Worm (Caenorhabditis elegans): ENCODE results near the gene zip-3.
"Not testable (repeated sequence)": the region's sequence is repeated elsewhere in the genome, so short reads cannot be mapped to it uniquely, and the experiment has no call there.

DNA sequence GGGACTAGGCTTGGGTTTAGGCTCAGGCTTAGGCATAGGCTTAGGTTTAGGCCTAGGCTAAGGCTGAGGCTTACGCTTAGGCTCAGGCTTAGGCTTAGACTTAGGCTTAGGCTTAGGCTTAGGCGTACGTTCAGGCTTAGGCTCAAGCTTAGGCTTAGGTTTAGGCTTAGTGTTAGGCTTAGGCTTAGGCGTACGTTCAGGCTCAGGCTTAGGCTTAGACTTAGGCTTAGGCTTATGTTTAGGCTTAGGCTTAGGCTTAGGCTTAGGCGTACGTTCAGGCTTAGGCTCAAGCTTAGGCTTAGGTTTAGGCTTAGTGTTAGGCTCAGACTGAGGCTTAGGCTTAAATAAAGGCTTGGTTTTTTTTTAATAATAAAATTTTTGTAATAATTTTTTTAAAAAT, 51.7 kb downstream of the zip-3 start:
- TF ChIP-seq hmbx-1 (tag; optimal IDR thresholded peaks at IDR 0.05); flt-1 (GFP tag; IDR thresholded peaks at IDR 0.05); tbx-11 (GFP tag; IDR thresholded peaks at IDR 0.05); scrt-1 (GFP tag; IDR thresholded peaks at IDR 0.05); ama-1 (optimal IDR thresholded peaks at IDR 0.05); ets-7 (tag; optimal IDR thresholded peaks at IDR 0.05); pes-1 (GFP tag; IDR thresholded peaks at IDR 0.05); ceh-13 (GFP tag; optimal IDR thresholded peaks at IDR 0.05); tbx-37 (GFP tag; conservative IDR thresholded peaks at IDR 0.05): not testable (repeated sequence)
- peak; percentile 84 for TF ChIP-seq ceh-36 (tag; optimal IDR thresholded peaks at IDR 0.05)
